Worm (Caenorhabditis elegans) whole organism, L4/young adult: ENCODE data around the gene C50F7.5.

Source experiments
- W03F9.2 ChIP-seq: fragments of 150-350 bp; optimal IDR thresholded peaks from 2 replicates; lab custom pipeline; 2014; ENCODE audit warnings: missing biosample characterization, missing genetic modification characterization
- dao-5 ChIP-seq: sonication (generic microtip); optimal IDR thresholded peaks from 2 replicates; lab custom pipeline; 2016; ENCODE audit warnings: missing genotype, missing genetic modification characterization, moderate library complexity, missing compliant biosample characterization
- him-1 ChIP-seq: sonication (generic microtip); optimal IDR thresholded peaks from 2 replicates; lab custom pipeline; 2016; ENCODE audit warnings: missing genotype, missing genetic modification reagents, missing genetic modification characterization, missing compliant biosample characterization

DNA sequence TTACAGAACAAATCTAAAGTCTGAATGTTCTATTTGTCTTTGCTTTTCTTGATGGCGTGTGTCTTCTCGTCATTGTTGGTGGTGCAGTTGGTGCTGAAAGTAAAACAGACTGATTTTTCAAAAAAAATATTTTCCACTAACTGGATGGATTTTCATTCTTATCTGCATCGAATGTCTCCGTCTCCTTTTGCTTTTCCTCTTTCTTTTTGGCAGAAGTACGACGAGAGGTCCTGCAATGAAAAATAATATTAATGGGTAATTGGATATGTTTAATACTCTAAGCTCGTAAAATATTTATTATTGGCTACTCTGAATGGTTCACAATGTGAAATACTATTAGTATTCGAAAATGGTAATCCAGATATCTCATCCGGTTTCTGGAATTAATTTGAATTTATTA, 33.6 kb downstream of the C50F7.5 start, which contains the start of gene del-7:
- TF ChIP-seq him-1 (tag; lab: Kevin White, UChicago) (no peak), W03F9.2 (tag; lab: Kevin White, UChicago) (no peak), dao-5 (tag; lab: Kevin White, UChicago) (no peak)
